Fruit fly (Drosophila melanogaster) S2 (cell line): ENCODE data around the gene CG15202.

Experiments
- CG8478 ChIP-seq: fragments of >200 bp; optimal IDR thresholded peaks from 2 replicates; lab custom pipeline; 2018
- CTCF ChIP-seq, 2 experiments: fragments of >200 bp; optimal IDR thresholded peaks; 2 replicates each; lab custom pipeline; 2018

The CG15202 gene

dm6 chrX:11136587-11137512 is 5.5 kb upstream of the CG15202 start, which contains the start of gene Klp10A:
Gene Klp10A (minus strand): TSS chrX:11137118.
- TF ChIP-seq CG8478 (lab: Kevin White, UChicago) (no peak), CTCF (optimal IDR thresholded peaks at IDR 0.05; lab: Kevin White, UChicago) (no peak)

dm6 chrX:11137566-11138186 is 4.7 kb upstream of the CG15202 start, which contains the start of gene CDK2AP1:
Gene CDK2AP1 (plus strand): TSS chrX:11137859.
- TF ChIP-seq CG8478 (lab: Kevin White, UChicago) (no peak), CTCF (optimal IDR thresholded peaks at IDR 0.05; lab: Kevin White, UChicago) (peak in 1 of 2 experiments; percentile 28)

dm6 chrX:11140163-11140562 is 2.2 kb upstream of the CG15202 start, which contains the start of gene ssp7:
Gene ssp7 (minus strand): TSS chrX:11140263.
- TF ChIP-seq CG8478 (lab: Kevin White, UChicago) (no peak), CTCF (optimal IDR thresholded peaks at IDR 0.05; lab: Kevin White, UChicago) (no peak)

- TF ChIP-seq CTCF (optimal IDR thresholded peaks at IDR 0.05; lab: Kevin White, UChicago) (no peak), CG8478 (lab: Kevin White, UChicago) (no peak)
Measured at dm6 chrX:11143820-11144219, 1.5 kb downstream of the CG15202 start, which contains the start of gene CG15201. Gene CG15201 (plus strand): TSS chrX:11144120.

dm6 chrX:11144575-11144974 is 2.2 kb downstream of the CG15202 start:
- TF ChIP-seq CG8478 (lab: Kevin White, UChicago), result no peak
- no peak for TF ChIP-seq CTCF (optimal IDR thresholded peaks at IDR 0.05; lab: Kevin White, UChicago)

dm6 chrX:11146598-11147176 is 4.3 kb downstream of the CG15202 start:
- TF ChIP-seq CG8478 (lab: Kevin White, UChicago), result no peak
- no peak for TF ChIP-seq CTCF (optimal IDR thresholded peaks at IDR 0.05; lab: Kevin White, UChicago)

dm6 chrX:11147553-11148067 is 5.3 kb downstream of the CG15202 start:
- no peak for TF ChIP-seq CTCF (optimal IDR thresholded peaks at IDR 0.05; lab: Kevin White, UChicago)
- TF ChIP-seq CG8478 (lab: Kevin White, UChicago), result no peak

dm6 chrX:11148272-11148835 is 6.0 kb downstream of the CG15202 start, which contains the start of gene Ran:
Gene Ran (minus strand): TSS chrX:11148716.
- TF ChIP-seq CG8478 (lab: Kevin White, UChicago) (no peak), CTCF (optimal IDR thresholded peaks at IDR 0.05; lab: Kevin White, UChicago) (no peak)

- TF ChIP-seq CTCF (optimal IDR thresholded peaks at IDR 0.05; lab: Kevin White, UChicago), result no peak
- TF ChIP-seq CG8478 (lab: Kevin White, UChicago), result no peak
Measured at dm6 chrX:11149201-11149600, 6.9 kb downstream of the CG15202 start, which contains the start of gene Lint-1. Gene Lint-1 (plus strand): TSS chrX:11149323.

dm6 chrX:11153413-11153812 is 11.1 kb downstream of the CG15202 start:
- TF ChIP-seq CG8478 (lab: Kevin White, UChicago), result no peak
- no peak for TF ChIP-seq CTCF (optimal IDR thresholded peaks at IDR 0.05; lab: Kevin White, UChicago)

dm6 chrX:11153826-11154510 is 11.6 kb downstream of the CG15202 start, which contains the start of the genes rtv and Dlic:
Gene rtv (minus strand): TSS chrX:11153990.
Gene Dlic (plus strand): TSS chrX:11154421.
- peak; percentile 83 to 89 for TF ChIP-seq CTCF (optimal IDR thresholded peaks at IDR 0.05; lab: Kevin White, UChicago)
- TF ChIP-seq CG8478 (lab: Kevin White, UChicago), result no peak

- TF ChIP-seq CG8478 (lab: Kevin White, UChicago) (no peak), CTCF (optimal IDR thresholded peaks at IDR 0.05; lab: Kevin White, UChicago) (peak; percentile 1 to 18)
Measured at dm6 chrX:11154511-11155197, 12.3 kb downstream of the CG15202 start.
